Worm (Caenorhabditis elegans) whole organism, late embryonic: ENCODE results near the gene riok-3.

Source experiments
- Y22D7AL.16 ChIP-seq: sonication (generic microtip); optimal IDR thresholded peaks from 2 replicates; lab custom pipeline; 2016; ENCODE audit warnings: missing genetic modification characterization, missing compliant biosample characterization
- ceh-24 ChIP-seq: sonication (generic microtip); optimal IDR thresholded peaks from 2 replicates; lab custom pipeline; 2016; ENCODE audit warnings: mild to moderate bottlenecking, missing genetic modification characterization, missing compliant biosample characterization
- dve-1 ChIP-seq: sonication (generic microtip); optimal IDR thresholded peaks from 2 replicates; lab custom pipeline; 2017; ENCODE audit warnings: antibody characterized with exemption, mild to moderate bottlenecking, missing genetic modification characterization, missing compliant biosample characterization
- elt-2 ChIP-seq: sonication (generic microtip); optimal IDR thresholded peaks from 2 replicates; lab custom pipeline; 2016; ENCODE audit warnings: missing genetic modification reagents, missing genetic modification characterization, missing compliant biosample characterization
- gmeb-2 ChIP-seq: sonication (generic microtip); optimal IDR thresholded peaks from 2 replicates; lab custom pipeline; 2016; ENCODE audit warnings: missing genetic modification characterization, inconsistent platforms, missing compliant biosample characterization
- hlh-6 ChIP-seq: sonication (generic microtip); optimal IDR thresholded peaks from 2 replicates; lab custom pipeline; 2016; ENCODE audit warnings: missing genotype, missing genetic modification characterization, missing compliant biosample characterization
- nhr-232 ChIP-seq: sonication (generic microtip); optimal IDR thresholded peaks from 2 replicates; lab custom pipeline; 2016; ENCODE audit warnings: missing genetic modification characterization, missing compliant biosample characterization
- tbx-2 ChIP-seq: sonication (generic microtip); optimal IDR thresholded peaks from 2 replicates; lab custom pipeline; 2016; ENCODE audit warnings: missing genetic modification characterization, missing compliant biosample characterization

DNA sequence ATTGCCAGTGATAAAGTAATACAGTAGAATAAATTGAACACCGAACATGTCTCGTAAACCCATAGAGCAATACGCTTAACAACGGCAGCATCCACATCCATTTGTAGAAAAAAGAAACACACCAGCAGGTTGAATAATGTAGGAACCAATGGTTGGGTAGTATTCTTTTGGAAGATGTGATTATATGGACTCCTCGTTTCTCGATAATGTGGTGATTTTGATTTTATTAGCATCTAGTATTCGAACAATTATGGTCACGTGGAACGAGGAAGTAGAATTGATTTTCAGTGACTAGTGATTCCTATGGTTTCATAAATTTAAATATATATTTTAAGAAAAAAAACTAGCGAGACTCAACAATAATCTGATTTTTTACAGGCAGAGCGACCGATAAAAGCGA is 8.4 kb downstream of the riok-3 start, which contains the start of gene srxa-10:
- TF ChIP-seq gmeb-2 (tag; lab: Kevin White, UChicago), result no peak
- no peak for TF ChIP-seq dve-1 (tag; lab: Kevin White, UChicago)
- TF ChIP-seq ceh-24, result no peak
- no peak for TF ChIP-seq tbx-2 (tag; lab: Kevin White, UChicago)
- TF ChIP-seq nhr-232, result no peak
- no peak for TF ChIP-seq hlh-6
- no peak for TF ChIP-seq elt-2 (tag; lab: Kevin White, UChicago)
- TF ChIP-seq Y22D7AL.16 (tag; lab: Kevin White, UChicago), result no peak
